Fruit fly (Drosophila melanogaster) Kc167 (cell line): Measurements from ENCODE around the gene Shal.

Experiments used
- h ChIP-seq: fragments of >200 bp; optimal IDR thresholded peaks from 3 replicates; lab custom pipeline; 2018; ENCODE audit warnings: missing external identifiers
- ttk ChIP-seq: sonication (Bioruptor generic); optimal IDR thresholded peaks from 2 replicates; lab custom pipeline; 2017; ENCODE audit warnings: missing external identifiers

DNA sequence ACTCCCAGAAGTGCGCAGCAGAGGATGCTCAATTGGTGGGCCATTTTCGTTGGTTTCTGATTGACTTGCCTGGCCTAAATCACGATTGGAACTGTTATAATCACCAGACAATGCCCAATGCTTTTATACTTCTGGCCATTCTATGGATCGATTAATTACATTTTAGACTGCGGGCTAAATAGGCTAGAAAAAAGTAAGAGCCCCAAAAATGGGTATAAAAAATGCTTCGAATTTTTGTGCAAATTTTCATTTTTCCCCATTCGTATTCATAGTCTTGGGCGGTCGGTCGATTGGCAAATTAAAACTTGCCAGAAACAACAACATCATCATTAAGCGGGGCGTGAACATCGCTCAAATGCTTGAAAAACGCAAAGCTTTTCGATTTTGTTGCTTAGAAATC, 66.1 kb downstream of the Shal start, which contains the start of gene Cpr76Ba:
- TF ChIP-seq h (lab: Kevin White, UChicago) (no peak), ttk (lab: Kevin White, UChicago) (no peak)
